Worm (Caenorhabditis elegans): ENCODE results near the gene srb-16.

DNA sequence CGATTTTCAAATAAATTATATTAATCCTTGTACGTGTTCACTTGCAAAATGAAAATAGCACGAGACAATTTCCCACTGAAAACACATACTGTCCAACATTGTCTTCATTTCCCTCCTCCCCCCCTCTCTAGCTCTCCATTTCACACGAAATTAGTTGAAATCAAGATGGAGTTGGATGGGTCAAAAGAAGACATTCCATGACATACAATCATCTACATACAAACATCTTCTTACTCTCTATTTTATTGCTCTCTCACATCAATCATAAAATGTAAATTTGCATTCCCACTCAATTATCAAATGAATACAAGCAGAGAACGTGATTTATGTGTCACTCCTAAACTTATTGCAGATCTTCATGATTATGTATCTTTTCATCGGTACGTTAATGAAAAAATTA, 35.0 kb downstream of the srb-16 start, which contains the start of gene srsy-1:
- TF ChIP-seq ama-1 (optimal IDR thresholded peaks at IDR 0.05) (no peak), tbx-11 (GFP tag; IDR thresholded peaks at IDR 0.05) (no peak), ceh-13 (GFP tag; optimal IDR thresholded peaks at IDR 0.05) (no peak), ceh-36 (tag; optimal IDR thresholded peaks at IDR 0.05) (no peak), B0310.2 (tag; optimal IDR thresholded peaks at IDR 0.05) (no peak), tbx-37 (GFP tag; conservative IDR thresholded peaks at IDR 0.05) (no peak), tra-4 (tag; optimal IDR thresholded peaks at IDR 0.05) (no peak), hmbx-1 (tag; optimal IDR thresholded peaks at IDR 0.05) (no peak), F13C5.2 (tag; optimal IDR thresholded peaks at IDR 0.05) (no peak), ets-7 (tag; optimal IDR thresholded peaks at IDR 0.05) (no peak), hmg-4 (GFP tag; optimal IDR thresholded peaks at IDR 0.05) (no peak), flt-1 (GFP tag; IDR thresholded peaks at IDR 0.05) (no peak), hnd-1 (tag; optimal IDR thresholded peaks at IDR 0.05) (no peak)
